Fruit fly (Drosophila melanogaster) whole organism, adult: ENCODE measurements around the gene Muc30E.

ENCODE experiments used
- CG11617 ChIP-seq: fragments of 200-800 bp; sonication (Bioruptor generic); optimal IDR thresholded peaks from 2 replicates; lab custom pipeline; 2017; ENCODE audit warnings: mild to moderate bottlenecking, missing biosample characterization, missing genetic modification reagents, missing genetic modification characterization
- CG12768 ChIP-seq: fragments of 200-800 bp; sonication (Bioruptor generic); optimal IDR thresholded peaks from 2 replicates; lab custom pipeline; 2017; ENCODE audit warnings: missing biosample characterization, missing genetic modification characterization, mild to moderate bottlenecking, moderate library complexity, missing genetic modification reagents
- CG14711 ChIP-seq: fragments of 200-800 bp; sonication (Bioruptor generic); optimal IDR thresholded peaks from 2 replicates; lab custom pipeline; 2018; ENCODE audit warnings: missing biosample characterization, mild to moderate bottlenecking, missing genetic modification characterization, moderate library complexity
- CG1620 ChIP-seq: fragments of 200-800 bp; sonication (Bioruptor generic); optimal IDR thresholded peaks from 2 replicates; lab custom pipeline; 2016; ENCODE audit warnings: missing biosample characterization, missing genetic modification characterization
- CG33017 ChIP-seq: fragments of 200-800 bp; sonication (Bioruptor generic); optimal IDR thresholded peaks from 2 replicates; lab custom pipeline; 2018; ENCODE audit warnings: missing biosample characterization, mild to moderate bottlenecking, missing genetic modification characterization, moderate library complexity
- CG5204 ChIP-seq: fragments of 200-800 bp; sonication (Bioruptor generic); optimal IDR thresholded peaks from 2 replicates; lab custom pipeline; 2016; ENCODE audit warnings: missing biosample characterization, missing genetic modification characterization
- CG7045 ChIP-seq: fragments of 200-800 bp; sonication (Bioruptor generic); optimal IDR thresholded peaks from 2 replicates; lab custom pipeline; 2017; ENCODE audit warnings: missing biosample characterization, mild to moderate bottlenecking, missing genetic modification characterization
- CG7101 ChIP-seq: fragments of 200-800 bp; sonication (Bioruptor generic); optimal IDR thresholded peaks from 2 replicates; lab custom pipeline; 2018; ENCODE audit warnings: missing biosample characterization, mild to moderate bottlenecking, missing genetic modification characterization, moderate library complexity
- Clk ChIP-seq: fragments of 200-800 bp; sonication (Bioruptor generic); optimal IDR thresholded peaks from 2 replicates; lab custom pipeline; 2017; ENCODE audit warnings: missing biosample characterization, missing genetic modification characterization
- Crg-1 ChIP-seq: fragments of 200-800 bp; sonication (Bioruptor generic); optimal IDR thresholded peaks from 2 replicates; lab custom pipeline; 2016; ENCODE audit warnings: missing biosample characterization, missing genetic modification characterization
- Hr96 ChIP-seq: fragments of 200-800 bp; sonication (Bioruptor generic); optimal IDR thresholded peaks from 2 replicates; lab custom pipeline; 2016; ENCODE audit warnings: missing biosample characterization, missing genetic modification characterization
- Mnt ChIP-seq: fragments of 200-800 bp; sonication (Bioruptor generic); optimal IDR thresholded peaks from 2 replicates; lab custom pipeline; 2016; ENCODE audit warnings: missing biosample characterization, mild to moderate bottlenecking, missing genetic modification characterization
- bab1 ChIP-seq: fragments of 200-800 bp; sonication (Bioruptor generic); optimal IDR thresholded peaks from 3 replicates; lab custom pipeline; 2019; ENCODE audit warnings: missing biosample characterization, mild to moderate bottlenecking, missing genetic modification characterization, moderate library complexity
- cic ChIP-seq: fragments of 200-800 bp; sonication (Bioruptor generic); optimal IDR thresholded peaks from 2 replicates; lab custom pipeline; 2017; ENCODE audit warnings: missing biosample characterization, mild to moderate bottlenecking, missing genetic modification characterization, moderate library complexity
- cnc ChIP-seq, 2 experiments: fragments of >200 bp; optimal IDR thresholded peaks; 2 replicates each; lab custom pipeline; 2017
- kay ChIP-seq: fragments of 200-800 bp; sonication (Bioruptor generic); peaks from one replicate; lab custom pipeline; 2016; ENCODE audit warnings: missing biosample characterization, missing genetic modification characterization, borderline replicate concordance
- ovo ChIP-seq: fragments of 200-800 bp; sonication (Bioruptor generic); optimal IDR thresholded peaks from 2 replicates; lab custom pipeline; 2016; ENCODE audit warnings: missing biosample characterization, missing genetic modification characterization
- pad ChIP-seq: fragments of 200-800 bp; sonication (Bioruptor generic); optimal IDR thresholded peaks from 3 replicates; lab custom pipeline; 2017; ENCODE audit warnings: missing biosample characterization, missing genetic modification characterization, mild to moderate bottlenecking, moderate library complexity, missing genetic modification reagents
- tj ChIP-seq: fragments of 200-800 bp; sonication (Bioruptor generic); optimal IDR thresholded peaks from 3 replicates; lab custom pipeline; 2017; ENCODE audit warnings: missing biosample characterization, mild to moderate bottlenecking, missing genetic modification characterization, moderate library complexity
- toe ChIP-seq: fragments of 200-800 bp; sonication (Bioruptor generic); optimal IDR thresholded peaks from 2 replicates; lab custom pipeline; 2016; ENCODE audit warnings: missing biosample characterization, missing genetic modification characterization

Muc30E gene

dm6 chr2L:9887856-9888269 is 15.1 kb downstream of the Muc30E start, which contains the start of gene Fkbp59:
TSS of gene Fkbp59 (plus strand) at chr2L:9888005.
- TF ChIP-seq CG14711 (tag; lab: Kevin White, UChicago) (no peak), ovo (peak; percentile 5), CG7101 (peak; percentile 10), CG33017 (tag; lab: Kevin White, UChicago) (peak; percentile 25), tj (GFP tag; lab: Kevin White, UChicago) (no peak), cnc (optimal IDR thresholded peaks at IDR 0.05; lab: Kevin White, UChicago) (no peak), kay (no peak), Mnt (peak; percentile 80), bab1 (GFP tag; lab: Kevin White, UChicago) (peak; percentile 23), pad (GFP tag; lab: Kevin White, UChicago) (no peak), CG1620 (GFP tag; lab: Kevin White, UChicago) (peak; percentile 8)

- TF ChIP-seq pad (GFP tag; lab: Kevin White, UChicago) (no peak), Clk (no peak), tj (GFP tag; lab: Kevin White, UChicago) (no peak), bab1 (GFP tag; lab: Kevin White, UChicago) (no peak), CG7101 (no peak), Crg-1 (GFP tag; lab: Kevin White, UChicago) (no peak), ovo (no peak), Mnt (no peak), CG5204 (GFP tag; lab: Kevin White, UChicago) (no peak), cnc (optimal IDR thresholded peaks at IDR 0.05; lab: Kevin White, UChicago) (no peak), toe (GFP tag; lab: Kevin White, UChicago) (no peak), kay (no peak), CG11617 (no peak), CG7045 (GFP tag; lab: Kevin White, UChicago) (no peak), cic (GFP tag; lab: Kevin White, UChicago) (no peak), CG12768 (GFP tag; lab: Kevin White, UChicago) (no peak), CG14711 (tag; lab: Kevin White, UChicago) (no peak), CG33017 (tag; lab: Kevin White, UChicago) (no peak)
Measured at dm6 chr2L:9886086-9886485, 16.8 kb downstream of the Muc30E start, which contains the start of gene nAChRalpha6. TSS of gene nAChRalpha6 (minus strand) at chr2L:9886250.

- TF ChIP-seq Clk: no peak
- no peak for TF ChIP-seq Hr96 (GFP tag; lab: Kevin White, UChicago)
- no peak for TF ChIP-seq CG14711 (tag; lab: Kevin White, UChicago)
- no peak for TF ChIP-seq CG11617
- TF ChIP-seq CG12768 (GFP tag; lab: Kevin White, UChicago): no peak
- no peak for TF ChIP-seq cnc (optimal IDR thresholded peaks at IDR 0.05; lab: Kevin White, UChicago)
- no peak for TF ChIP-seq CG7045 (GFP tag; lab: Kevin White, UChicago)
- TF ChIP-seq tj (GFP tag; lab: Kevin White, UChicago): no peak
- no peak for TF ChIP-seq Crg-1 (GFP tag; lab: Kevin White, UChicago)
- no peak for TF ChIP-seq pad (GFP tag; lab: Kevin White, UChicago)
- no peak for TF ChIP-seq ovo
- TF ChIP-seq cic (GFP tag; lab: Kevin White, UChicago): no peak
- TF ChIP-seq CG7101: no peak
- TF ChIP-seq CG5204 (GFP tag; lab: Kevin White, UChicago): no peak
Measured at dm6 chr2L:9882393-9882971, 20.4 kb downstream of the Muc30E start.

- no peak for TF ChIP-seq Hr96 (GFP tag; lab: Kevin White, UChicago)
- TF ChIP-seq cic (GFP tag; lab: Kevin White, UChicago): no peak
- TF ChIP-seq CG5204 (GFP tag; lab: Kevin White, UChicago): no peak
- TF ChIP-seq pad (GFP tag; lab: Kevin White, UChicago): no peak
- TF ChIP-seq Mnt: no peak
- TF ChIP-seq Clk: no peak
- TF ChIP-seq Crg-1 (GFP tag; lab: Kevin White, UChicago): no peak
- TF ChIP-seq tj (GFP tag; lab: Kevin White, UChicago): no peak
- no peak for TF ChIP-seq bab1 (GFP tag; lab: Kevin White, UChicago)
- no peak for TF ChIP-seq cnc (optimal IDR thresholded peaks at IDR 0.05; lab: Kevin White, UChicago)
- no peak for TF ChIP-seq CG1620 (GFP tag; lab: Kevin White, UChicago)
- TF ChIP-seq CG33017 (tag; lab: Kevin White, UChicago): no peak
- no peak for TF ChIP-seq CG7101
- no peak for TF ChIP-seq toe (GFP tag; lab: Kevin White, UChicago)
- no peak for TF ChIP-seq CG7045 (GFP tag; lab: Kevin White, UChicago)
- TF ChIP-seq CG14711 (tag; lab: Kevin White, UChicago): no peak
- no peak for TF ChIP-seq CG11617
- no peak for TF ChIP-seq kay
- TF ChIP-seq CG12768 (GFP tag; lab: Kevin White, UChicago): no peak
Measured at dm6 chr2L:9864337-9864736, 38.6 kb downstream of the Muc30E start.

dm6 chr2L:9863479-9863878 is 39.4 kb downstream of the Muc30E start:
- TF ChIP-seq Clk (no peak), CG14711 (tag; lab: Kevin White, UChicago) (no peak), ovo (no peak), pad (GFP tag; lab: Kevin White, UChicago) (no peak), CG12768 (GFP tag; lab: Kevin White, UChicago) (no peak), cnc (optimal IDR thresholded peaks at IDR 0.05; lab: Kevin White, UChicago) (no peak), CG5204 (GFP tag; lab: Kevin White, UChicago) (no peak), CG33017 (tag; lab: Kevin White, UChicago) (no peak), tj (GFP tag; lab: Kevin White, UChicago) (no peak), Mnt (no peak), Crg-1 (GFP tag; lab: Kevin White, UChicago) (no peak), CG11617 (no peak), toe (GFP tag; lab: Kevin White, UChicago) (no peak), bab1 (GFP tag; lab: Kevin White, UChicago) (no peak)

- TF ChIP-seq cic (GFP tag; lab: Kevin White, UChicago) (no peak), kay (no peak), Mnt (no peak), CG5204 (GFP tag; lab: Kevin White, UChicago) (no peak), CG1620 (GFP tag; lab: Kevin White, UChicago) (no peak), Crg-1 (GFP tag; lab: Kevin White, UChicago) (no peak), pad (GFP tag; lab: Kevin White, UChicago) (no peak), bab1 (GFP tag; lab: Kevin White, UChicago) (no peak), CG7045 (GFP tag; lab: Kevin White, UChicago) (no peak), Clk (no peak), cnc (optimal IDR thresholded peaks at IDR 0.05; lab: Kevin White, UChicago) (no peak), CG33017 (tag; lab: Kevin White, UChicago) (no peak), CG12768 (GFP tag; lab: Kevin White, UChicago) (no peak), CG7101 (no peak), toe (GFP tag; lab: Kevin White, UChicago) (no peak), Hr96 (GFP tag; lab: Kevin White, UChicago) (no peak), CG11617 (no peak), ovo (no peak), tj (GFP tag; lab: Kevin White, UChicago) (no peak)
Measured at dm6 chr2L:9862964-9863363, 40.0 kb downstream of the Muc30E start.
